Fruit fly (Drosophila melanogaster) whole organism, embryonic: Measurements from ENCODE around the gene CG31268.

Experiments used
- Adf1 ChIP-seq: fragments of 200-800 bp; sonication (Bioruptor generic); IDR thresholded peaks from 2 replicates; pipeline ENCODE4 v1.3.6; 2022; ENCODE audit warnings: missing biosample characterization, missing genetic modification characterization
- B-H2 ChIP-seq: fragments of 200-800 bp; sonication (Bioruptor generic); optimal IDR thresholded peaks from 2 replicates; lab custom pipeline; 2018; ENCODE audit warnings: missing biosample characterization, mild to moderate bottlenecking, missing genetic modification characterization
- CG10543 ChIP-seq: fragments of 200-800 bp; sonication (Bioruptor generic); optimal IDR thresholded peaks from 3 replicates; lab custom pipeline; 2017; ENCODE audit warnings: missing biosample characterization, mild to moderate bottlenecking, missing genetic modification characterization, moderate library complexity
- CG11723 ChIP-seq: fragments of 200-800 bp; sonication (Bioruptor generic); optimal IDR thresholded peaks from 2 replicates; lab custom pipeline; 2017; ENCODE audit warnings: missing biosample characterization, mild to moderate bottlenecking, missing genetic modification characterization
- CG12391 ChIP-seq: fragments of 200-800 bp; sonication (Bioruptor generic); optimal IDR thresholded peaks from 3 replicates; lab custom pipeline; 2018; ENCODE audit warnings: missing biosample characterization, mild to moderate bottlenecking, missing genetic modification characterization, moderate library complexity
- CG12769 ChIP-seq: fragments of 200-800 bp; sonication (Bioruptor generic); optimal IDR thresholded peaks from 2 replicates; lab custom pipeline; 2019; ENCODE audit warnings: missing biosample characterization, mild to moderate bottlenecking, missing genetic modification characterization, moderate library complexity
- CG13624 ChIP-seq: fragments of 200-800 bp; sonication (Bioruptor generic); optimal IDR thresholded peaks from 2 replicates; lab custom pipeline; 2016; ENCODE audit warnings: missing biosample characterization, missing genetic modification characterization
- CG13894 ChIP-seq: fragments of 200-800 bp; sonication (Bioruptor generic); optimal IDR thresholded peaks from 3 replicates; lab custom pipeline; 2018; ENCODE audit warnings: missing biosample characterization, mild to moderate bottlenecking, missing genetic modification characterization, moderate library complexity
- CG16779 ChIP-seq: fragments of 200-800 bp; sonication (Bioruptor generic); IDR thresholded peaks from 2 replicates; pipeline ENCODE4 v1.3.6; 2022; ENCODE audit warnings: missing biosample characterization, missing genetic modification characterization
- CG1832 ChIP-seq: fragments of 200-800 bp; sonication (Bioruptor generic); optimal IDR thresholded peaks from 2 replicates; lab custom pipeline; 2017; ENCODE audit warnings: missing biosample characterization, mild to moderate bottlenecking, missing genetic modification characterization, inconsistent platforms
- CG2199 ChIP-seq: fragments of 200-800 bp; sonication (Bioruptor generic); IDR thresholded peaks from 3 replicates; pipeline ENCODE4 v1.3.6; 2022; ENCODE audit warnings: missing biosample characterization, missing genetic modification characterization
- CG30431 ChIP-seq: fragments of 200-800 bp; sonication (Bioruptor generic); optimal IDR thresholded peaks from 2 replicates; lab custom pipeline; 2017; ENCODE audit warnings: missing biosample characterization, missing genetic modification characterization
- CG3726 ChIP-seq: fragments of 200-800 bp; sonication (Bioruptor generic); IDR thresholded peaks from 3 replicates; pipeline ENCODE4, ENCODE4 v1.3.6; 2022; ENCODE audit warnings: missing biosample characterization, missing genetic modification characterization
- CG4404 ChIP-seq: fragments of 200-800 bp; sonication (Bioruptor generic); IDR thresholded peaks from 2 replicates; pipeline ENCODE4 v1.3.6; 2022; ENCODE audit warnings: missing biosample characterization, missing genetic modification characterization
- CG9609 ChIP-seq: fragments of 200-800 bp; sonication (Bioruptor generic); optimal IDR thresholded peaks from 3 replicates; lab custom pipeline; 2016; ENCODE audit warnings: missing biosample characterization, missing genetic modification characterization
- CHES-1-like ChIP-seq: fragments of 200-800 bp; sonication (Bioruptor generic); optimal IDR thresholded peaks from 2 replicates; lab custom pipeline; 2016; ENCODE audit warnings: missing biosample characterization, missing genetic modification characterization
- Dbx ChIP-seq: fragments of 200-800 bp; sonication (Bioruptor generic); IDR thresholded peaks from 3 replicates; pipeline ENCODE4 v1.3.6; 2022; ENCODE audit warnings: missing biosample characterization, missing genetic modification characterization
- Hmx ChIP-seq: fragments of 200-800 bp; sonication (Bioruptor generic); optimal IDR thresholded peaks from 2 replicates; lab custom pipeline; 2016; ENCODE audit warnings: missing biosample characterization, missing genetic modification characterization
- Poxn ChIP-seq: fragments of 200-800 bp; sonication (Bioruptor generic); IDR thresholded peaks from 2 replicates; pipeline ENCODE4 v1.3.6; 2022; ENCODE audit warnings: missing biosample characterization, missing genetic modification characterization
- Sry-β ChIP-seq: fragments of 200-800 bp; sonication (Bioruptor generic); optimal IDR thresholded peaks from 2 replicates; lab custom pipeline; 2018; ENCODE audit warnings: missing biosample characterization, mild to moderate bottlenecking, missing genetic modification characterization, moderate library complexity
- Stat92E ChIP-seq, 3 experiments: fragments of >200 bp in 2 of 3; fragments of 200-800 bp in 1 of 3; sonication (Bioruptor generic) in 1 of 3; optimal IDR thresholded peaks; 2 replicates each; lab custom pipeline; 2017 to 2019; ENCODE audit warnings: missing biosample characterization in 3 of 3, missing genetic modification characterization in 3 of 3, mild to moderate bottlenecking in 1 of 3, moderate library complexity in 1 of 3
- abd-A ChIP-seq: fragments of 200-800 bp; sonication (Bioruptor generic); optimal IDR thresholded peaks from 3 replicates; lab custom pipeline; 2019; ENCODE audit warnings: missing biosample characterization, mild to moderate bottlenecking, missing genetic modification characterization, moderate library complexity
- amos ChIP-seq: fragments of 200-800 bp; sonication (Bioruptor generic); IDR thresholded peaks from 2 replicates; pipeline ENCODE4 v1.3.6; 2022; ENCODE audit warnings: missing biosample characterization, missing genetic modification characterization; ENCODE audit not compliant: partially characterized antibody
- chinmo ChIP-seq: fragments of 200-800 bp; sonication (Bioruptor generic); IDR thresholded peaks from 4 replicates; pipeline ENCODE4 v1.3.6; 2022; ENCODE audit warnings: missing biosample characterization, missing genetic modification characterization; ENCODE audit not compliant: partially characterized antibody
- chm ChIP-seq: fragments of 200-800 bp; sonication (Bioruptor generic); IDR thresholded peaks from 2 replicates; pipeline ENCODE4 v1.3.6; 2022; ENCODE audit warnings: missing biosample characterization, missing genetic modification characterization
- crol ChIP-seq: fragments of 200-800 bp; sonication (Bioruptor generic); IDR thresholded peaks from 2 replicates; pipeline ENCODE4 v1.3.6; 2022; ENCODE audit warnings: missing biosample characterization, missing genetic modification characterization
- dan ChIP-seq: fragments of 200-800 bp; sonication (Bioruptor generic); IDR thresholded peaks from 2 replicates; pipeline ENCODE4 v1.3.6; 2022; ENCODE audit warnings: missing biosample characterization, missing genetic modification characterization
- grn ChIP-seq: fragments of 200-800 bp; sonication (Bioruptor generic); optimal IDR thresholded peaks from 3 replicates; lab custom pipeline; 2017; ENCODE audit warnings: missing biosample characterization, missing genetic modification characterization
- hb ChIP-seq: fragments of 200-800 bp; sonication (Bioruptor generic); IDR thresholded peaks from 3 replicates; pipeline ENCODE4 v1.3.6; 2022; ENCODE audit warnings: missing biosample characterization, missing genetic modification characterization; ENCODE audit not compliant: partially characterized antibody
- pfk ChIP-seq: fragments of 200-800 bp; sonication (Bioruptor generic); optimal IDR thresholded peaks from 2 replicates; lab custom pipeline; 2018; ENCODE audit warnings: missing biosample characterization, mild to moderate bottlenecking, missing genetic modification characterization, moderate library complexity
- pnt ChIP-seq: fragments of 200-800 bp; sonication (Bioruptor generic); optimal IDR thresholded peaks from 3 replicates; lab custom pipeline; 2016; ENCODE audit warnings: missing biosample characterization, missing genetic modification characterization
- run ChIP-seq: fragments of 200-800 bp; sonication (Bioruptor generic); optimal IDR thresholded peaks from 3 replicates; lab custom pipeline; 2018; ENCODE audit warnings: missing biosample characterization, mild to moderate bottlenecking, missing genetic modification characterization
- sc ChIP-seq, 3 experiments: fragments of >200 bp in 2 of 3; fragments of 200-800 bp in 1 of 3; sonication (Bioruptor generic) in 1 of 3; optimal IDR thresholded peaks; 2 replicates in 2 of 3; 3 replicates in 1 of 3; lab custom pipeline; 2017; ENCODE audit warnings: mild to moderate bottlenecking in 1 of 3, missing biosample characterization in 1 of 3, missing genetic modification characterization in 1 of 3, missing genetic modification reagents in 1 of 3
- sd ChIP-seq: fragments of 200-800 bp; sonication (Bioruptor generic); optimal IDR thresholded peaks from 3 replicates; lab custom pipeline; 2018; ENCODE audit warnings: missing biosample characterization, mild to moderate bottlenecking, missing genetic modification characterization, moderate library complexity
- sens ChIP-seq: fragments of 200-800 bp; sonication (Bioruptor generic); peaks from one replicate; lab custom pipeline; 2016; ENCODE audit warnings: missing biosample characterization, missing genetic modification characterization
- sug ChIP-seq: fragments of 200-800 bp; optimal IDR thresholded peaks from 2 replicates; lab custom pipeline; 2019; ENCODE audit warnings: missing biosample characterization, mild to moderate bottlenecking, missing genetic modification characterization, moderate library complexity

The CG31268 gene

DNA sequence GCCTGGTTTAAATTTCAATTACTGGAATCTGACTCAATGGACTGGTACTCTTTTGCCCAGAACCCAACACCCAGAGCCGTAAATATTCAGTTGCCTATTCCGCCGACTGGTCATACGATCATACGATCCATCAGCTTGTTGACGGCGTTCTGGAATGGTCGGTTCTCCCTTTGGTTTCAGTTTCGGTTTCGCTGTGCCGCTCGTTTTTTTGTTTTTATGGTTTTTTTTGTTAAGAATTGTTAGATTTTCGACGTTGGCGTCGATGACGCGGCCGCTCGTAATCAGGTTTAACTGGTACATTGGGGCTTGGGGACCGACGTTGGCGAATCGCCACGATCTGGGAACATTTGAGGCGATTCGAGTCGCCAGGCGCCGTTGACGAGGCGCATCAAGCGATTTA, 31.1 kb downstream of the CG31268 start (continued):
- TF ChIP-seq Sry-β (GFP tag; lab: Kevin White, UChicago) (no peak), abd-A (tag; lab: Kevin White, UChicago) (peak; percentile 15), Adf1 (GFP tag; lab: Robert Waterston, UW) (peak; percentile 29; the same call in 1 of the 2 replicates)

DNA sequence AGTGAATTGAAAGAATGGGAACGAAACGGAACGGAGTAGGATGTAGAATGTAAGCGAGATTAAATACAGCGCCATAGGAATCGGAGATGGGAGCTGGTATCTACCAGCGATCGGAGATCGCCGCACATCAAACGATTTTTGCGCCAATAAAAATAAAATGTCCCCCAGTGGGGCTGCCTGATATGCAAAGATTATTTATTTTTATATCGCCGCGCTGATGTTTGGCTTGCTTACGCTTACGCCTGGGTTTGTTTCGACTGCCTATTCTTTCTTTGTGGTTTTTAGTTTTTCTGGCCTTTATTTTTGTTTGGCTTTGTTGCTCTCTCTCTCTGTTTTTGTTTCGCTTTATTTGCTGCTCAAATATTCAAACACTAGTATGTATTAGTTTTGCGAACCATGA, 32.2 kb downstream of the CG31268 start:
- peak; percentile 15; the same call in 1 of the 2 replicates for TF ChIP-seq chm (GFP tag; lab: Robert Waterston, UW)
- no peak for TF ChIP-seq Sry-β (GFP tag; lab: Kevin White, UChicago)
- peak; percentile 32; the same call in 1 of the 3 replicates for TF ChIP-seq CG2199
- TF ChIP-seq Poxn (GFP tag; lab: Robert Waterston, UW): no peak
- TF ChIP-seq sens: peak; percentile 54
- no peak for TF ChIP-seq Hmx (GFP tag; lab: Kevin White, UChicago)
- 0 out of 3 replicates have a peak, but pooled peaks have one; percentile 7 for TF ChIP-seq Dbx
- TF ChIP-seq CG10543 (GFP tag; lab: Kevin White, UChicago): peak; percentile 41
- TF ChIP-seq abd-A (tag; lab: Kevin White, UChicago): peak; percentile 13
- TF ChIP-seq CG13894 (tag; lab: Kevin White, UChicago): peak; percentile 51
- peak; percentile 74 for TF ChIP-seq pfk (GFP tag; lab: Kevin White, UChicago)
- TF ChIP-seq grn (GFP tag; lab: Kevin White, UChicago): peak; percentile 41
- TF ChIP-seq CG12391 (tag; lab: Kevin White, UChicago): no peak
- no peak for TF ChIP-seq run (tag; lab: Kevin White, UChicago)
- peak; percentile 5 for TF ChIP-seq CG13624 (GFP tag; lab: Kevin White, UChicago)
- no peak for TF ChIP-seq sc (optimal IDR thresholded peaks at IDR 0.05; lab: Kevin White, UChicago)
- TF ChIP-seq sc (GFP tag; optimal IDR thresholded peaks at IDR 0.05; lab: Kevin White, UChicago): no peak
- no peak for TF ChIP-seq pnt (GFP tag; lab: Kevin White, UChicago)
- peak; percentile 59 for TF ChIP-seq sug (tag; lab: Kevin White, UChicago)
- no peak for TF ChIP-seq CG1832 (GFP tag; lab: Kevin White, UChicago)
- 0 out of 2 replicates have a peak, but pooled peaks have one; percentile 15 for TF ChIP-seq crol
- TF ChIP-seq hb (GFP tag; lab: Robert Waterston, UW): 0 out of 3 replicates have a peak, but pooled peaks have one; percentile 34
- TF ChIP-seq CG3726 (GFP tag; lab: Robert Waterston, UW): no peak
- TF ChIP-seq CG4404 (GFP tag; lab: Robert Waterston, UW): no peak
- no peak for TF ChIP-seq CG11723 (GFP tag; lab: Kevin White, UChicago)
- TF ChIP-seq Stat92E (GFP tag; optimal IDR thresholded peaks at IDR 0.05; lab: Kevin White, UChicago): no peak
- no peak for TF ChIP-seq amos (GFP tag; lab: Robert Waterston, UW)
- no peak for TF ChIP-seq CG9609 (GFP tag; lab: Kevin White, UChicago)
- TF ChIP-seq B-H2 (GFP tag; lab: Kevin White, UChicago): peak; percentile 53
- TF ChIP-seq CG16779 (GFP tag; lab: Robert Waterston, UW): no peak
- TF ChIP-seq dan: no peak
- 0 out of 4 replicates have a peak, but pooled peaks have one; percentile 80 for TF ChIP-seq chinmo (GFP tag; lab: Robert Waterston, UW)
- peak; percentile 62 for TF ChIP-seq CG12769 (tag; lab: Kevin White, UChicago)
- no peak for TF ChIP-seq CHES-1-like (GFP tag; lab: Kevin White, UChicago)
- TF ChIP-seq sd: peak; percentile 71
- no peak for TF ChIP-seq CG30431
